Worm (Caenorhabditis elegans) whole organism, L2 larva: ENCODE data around the gene clec-173.
A peak's percentile ranks its signal among the peaks of the same experiment; 100 is the strongest.

ENCODE experiments used
- C34F6.9 ChIP-seq: fragments of 150-350 bp; optimal IDR thresholded peaks from 2 replicates; lab custom pipeline; 2014; ENCODE audit warnings: missing biosample characterization, missing genetic modification characterization
- F13H6.1 ChIP-seq: sonication (generic microtip); optimal IDR thresholded peaks from 2 replicates; lab custom pipeline; 2016; ENCODE audit warnings: missing genetic modification characterization, missing compliant biosample characterization
- Y55F3AM.14 ChIP-seq: fragments of 200-800 bp; sonication (Bioruptor generic); optimal IDR thresholded peaks from 2 replicates; lab custom pipeline; 2018; ENCODE audit warnings: mild to moderate bottlenecking, missing genetic modification characterization, missing compliant biosample characterization
- ZK546.5 ChIP-seq: sonication (generic microtip); optimal IDR thresholded peaks from 2 replicates; lab custom pipeline; 2017; ENCODE audit warnings: missing biosample characterization, missing genetic modification characterization
- alr-1 ChIP-seq: fragments of 150-350 bp; optimal IDR thresholded peaks from 2 replicates; lab custom pipeline; 2014; ENCODE audit warnings: missing biosample characterization, missing genetic modification characterization
- aly-2 ChIP-seq: fragments of 150-350 bp; optimal IDR thresholded peaks from 2 replicates; lab custom pipeline; 2014; ENCODE audit warnings: missing biosample characterization, missing genetic modification characterization
- blmp-1 ChIP-seq: sonication (generic microtip); optimal IDR thresholded peaks from 2 replicates; lab custom pipeline; 2017; ENCODE audit warnings: missing genetic modification characterization, mild to moderate bottlenecking, missing compliant biosample characterization, antibody characterized with exemption, moderate library complexity; ENCODE audit not compliant: insufficient read depth
- ceh-16 ChIP-seq: fragments of 150-350 bp; optimal IDR thresholded peaks from 2 replicates; lab custom pipeline; 2014; ENCODE audit warnings: missing biosample characterization, missing genetic modification characterization
- ceh-82 ChIP-seq: fragments of 150-350 bp; optimal IDR thresholded peaks from 2 replicates; lab custom pipeline; 2014; ENCODE audit warnings: missing biosample characterization, missing genetic modification characterization
- crh-2 ChIP-seq: sonication (generic microtip); optimal IDR thresholded peaks from 2 replicates; lab custom pipeline; 2017; ENCODE audit warnings: missing biosample characterization, missing genetic modification characterization
- elt-1 ChIP-seq: fragments of 150-350 bp; optimal IDR thresholded peaks from 2 replicates; lab custom pipeline; 2014; ENCODE audit warnings: missing biosample characterization, missing genetic modification characterization
- elt-3 ChIP-seq: sonication (generic microtip); optimal IDR thresholded peaks from 2 replicates; lab custom pipeline; 2017; ENCODE audit warnings: missing biosample characterization, missing genetic modification characterization
- fos-1 ChIP-seq: fragments of 150-350 bp; optimal IDR thresholded peaks from 2 replicates; lab custom pipeline; 2014; ENCODE audit warnings: missing biosample characterization, missing genetic modification characterization
- lin-11 ChIP-seq: fragments of 150-350 bp; sonication (generic microtip); optimal IDR thresholded peaks from 2 replicates; lab custom pipeline; 2014; ENCODE audit warnings: missing biosample characterization, missing genetic modification characterization, inconsistent platforms, mixed read lengths
- lin-13 ChIP-seq: fragments of 150-350 bp; optimal IDR thresholded peaks from 2 replicates; lab custom pipeline; 2014; ENCODE audit warnings: missing biosample characterization, missing genetic modification reagents, missing genetic modification characterization
- mbf-1 ChIP-seq: sonication (generic microtip); optimal IDR thresholded peaks from 2 replicates; lab custom pipeline; 2017; ENCODE audit warnings: missing biosample characterization, missing genetic modification characterization
- mdl-1 ChIP-seq, 2 experiments: fragments of 150-350 bp in 1 of 2; sonication (generic microtip) in 1 of 2; optimal IDR thresholded peaks; 2 replicates each; lab custom pipeline; 2017; ENCODE audit warnings: missing biosample characterization in 2 of 2, missing genetic modification characterization in 2 of 2
- nhr-10 ChIP-seq: sonication (generic microtip); optimal IDR thresholded peaks from 2 replicates; lab custom pipeline; 2017; ENCODE audit warnings: missing biosample characterization, missing genetic modification characterization
- nhr-11 ChIP-seq: fragments of 150-350 bp; optimal IDR thresholded peaks from 2 replicates; lab custom pipeline; 2014; ENCODE audit warnings: missing biosample characterization, missing genetic modification characterization
- nhr-12 ChIP-seq: fragments of 150-350 bp; optimal IDR thresholded peaks from 2 replicates; lab custom pipeline; 2014; ENCODE audit warnings: missing biosample characterization, missing genetic modification characterization
- nhr-129 ChIP-seq: fragments of 150-350 bp; optimal IDR thresholded peaks from 2 replicates; lab custom pipeline; 2014; ENCODE audit warnings: missing biosample characterization, missing genetic modification characterization
- nhr-21 ChIP-seq: fragments of 150-350 bp; optimal IDR thresholded peaks from 2 replicates; lab custom pipeline; 2014; ENCODE audit warnings: missing biosample characterization, missing genetic modification characterization
- nhr-25 ChIP-seq: fragments of 150-350 bp; sonication (generic microtip); optimal IDR thresholded peaks from 3 replicates; lab custom pipeline; 2014; ENCODE audit warnings: missing biosample characterization, missing genetic modification characterization
- nhr-77 ChIP-seq: fragments of 150-350 bp; optimal IDR thresholded peaks from 2 replicates; lab custom pipeline; 2014; ENCODE audit warnings: missing biosample characterization, missing genetic modification characterization
- peb-1 ChIP-seq: fragments of 150-350 bp; optimal IDR thresholded peaks from 2 replicates; lab custom pipeline; 2014; ENCODE audit warnings: missing biosample characterization, missing genetic modification characterization
- sem-4 ChIP-seq: fragments of 150-350 bp; optimal IDR thresholded peaks from 2 replicates; lab custom pipeline; 2014; ENCODE audit warnings: missing biosample characterization, missing genetic modification reagents, missing genetic modification characterization
- skn-1 ChIP-seq: sonication (generic microtip); optimal IDR thresholded peaks from 2 replicates; lab custom pipeline; 2017; ENCODE audit warnings: missing biosample characterization, missing genetic modification characterization
- sma-3 ChIP-seq: sonication (generic microtip); optimal IDR thresholded peaks from 2 replicates; lab custom pipeline; 2016; ENCODE audit warnings: missing genetic modification reagents, missing genetic modification characterization, missing compliant biosample characterization
- unc-39 ChIP-seq: fragments of 150-350 bp; optimal IDR thresholded peaks from 2 replicates; lab custom pipeline; 2014; ENCODE audit warnings: missing biosample characterization, missing genetic modification characterization
- unc-62 ChIP-seq: fragments of 150-350 bp; optimal IDR thresholded peaks from 2 replicates; lab custom pipeline; 2014; ENCODE audit warnings: missing biosample characterization, missing genetic modification reagents, missing genetic modification characterization
- zag-1 ChIP-seq: fragments of 150-350 bp; optimal IDR thresholded peaks from 2 replicates; lab custom pipeline; 2014; ENCODE audit warnings: missing biosample characterization, missing genetic modification characterization
- ztf-1 ChIP-seq: fragments of 200-800 bp; sonication (Bioruptor generic); conservative IDR thresholded peaks from 2 replicates; pipeline ENCODE4 v1.3.6; 2022; ENCODE audit warnings: missing genetic modification characterization, missing compliant biosample characterization
- ztf-11 ChIP-seq: sonication (generic microtip); optimal IDR thresholded peaks from 2 replicates; lab custom pipeline; 2017; ENCODE audit warnings: missing biosample characterization, missing genetic modification characterization
- ztf-4 ChIP-seq: fragments of 150-350 bp; optimal IDR thresholded peaks from 2 replicates; lab custom pipeline; 2014; ENCODE audit warnings: missing biosample characterization, missing genetic modification characterization

The clec-173 gene

ce11 chrIV:3294553-3295185 is 27.2 kb upstream of the clec-173 start, which contains the start of gene W08E12.7 (continued):
- TF ChIP-seq F13H6.1: peak; percentile 90
- peak; percentile 97 for TF ChIP-seq crh-2 (tag; lab: Kevin White, UChicago)
- peak; percentile 54 for TF ChIP-seq ZK546.5
- peak; percentile 93 for TF ChIP-seq sem-4
- TF ChIP-seq nhr-11 (tag; lab: Kevin White, UChicago): no peak
- peak; percentile 77 for TF ChIP-seq nhr-77 (tag; lab: Kevin White, UChicago)
- peak; percentile 71 for TF ChIP-seq lin-11 (tag; lab: Kevin White, UChicago)
- peak; percentile 95 for TF ChIP-seq fos-1 (tag; lab: Kevin White, UChicago)
- TF ChIP-seq aly-2 (tag; lab: Kevin White, UChicago): no peak
- TF ChIP-seq nhr-21: peak; percentile 90
- TF ChIP-seq unc-39 (tag; lab: Kevin White, UChicago): no peak
- TF ChIP-seq elt-3: no peak
- peak; percentile 82 for TF ChIP-seq zag-1
- no peak for TF ChIP-seq ceh-16
- no peak for TF ChIP-seq elt-1

ce11 chrIV:3293800-3294493 is 26.5 kb upstream of the clec-173 start:
- TF ChIP-seq peb-1 (tag; lab: Kevin White, UChicago): no peak
- no peak for TF ChIP-seq ztf-11

DNA sequence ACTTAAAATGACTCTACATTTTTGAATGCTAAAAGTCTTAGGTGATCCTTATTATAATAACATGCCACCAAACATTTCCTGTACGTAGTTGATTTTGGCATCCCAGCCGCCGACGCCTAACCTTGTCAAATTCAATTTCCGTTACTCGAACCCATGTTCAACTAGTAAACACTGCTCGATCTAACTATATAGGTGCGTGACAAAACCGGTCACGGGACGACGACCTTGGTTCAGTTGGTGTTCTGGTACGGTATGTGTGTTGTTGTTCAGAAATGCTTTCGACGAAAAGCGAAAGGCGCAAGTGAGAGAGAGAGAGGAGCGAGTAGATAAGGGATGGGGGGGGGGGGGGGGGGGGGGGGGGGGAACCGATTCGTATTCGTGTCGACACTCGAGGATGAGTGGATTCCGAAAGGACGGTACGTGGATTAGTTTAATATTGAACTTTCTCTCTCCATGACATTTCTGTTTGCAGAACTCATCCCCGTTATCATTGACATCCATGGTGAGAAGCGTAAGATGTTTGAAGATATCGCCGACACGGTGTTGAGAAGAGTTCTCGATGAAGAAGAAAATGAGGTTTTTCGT is 24.6 kb upstream of the clec-173 start, which contains the start of gene W08E12.8:
Gene W08E12.8 (plus strand): TSS at position 395 of the 585 bp plus-strand sequence.
- TF ChIP-seq elt-1 (no peak), nhr-21 (no peak), alr-1 (tag; lab: Kevin White, UChicago) (no peak), skn-1 (tag; lab: Kevin White, UChicago) (no peak), ceh-82 (no peak), ztf-11 (no peak), nhr-10 (tag; lab: Kevin White, UChicago) (no peak), nhr-77 (tag; lab: Kevin White, UChicago) (no peak), C34F6.9 (tag; lab: Kevin White, UChicago) (no peak), mbf-1 (tag; lab: Kevin White, UChicago) (no peak), blmp-1 (tag; lab: Kevin White, UChicago) (no peak), ceh-16 (no peak), nhr-129 (tag; lab: Kevin White, UChicago) (no peak), nhr-25 (tag; lab: Kevin White, UChicago) (no peak)

DNA sequence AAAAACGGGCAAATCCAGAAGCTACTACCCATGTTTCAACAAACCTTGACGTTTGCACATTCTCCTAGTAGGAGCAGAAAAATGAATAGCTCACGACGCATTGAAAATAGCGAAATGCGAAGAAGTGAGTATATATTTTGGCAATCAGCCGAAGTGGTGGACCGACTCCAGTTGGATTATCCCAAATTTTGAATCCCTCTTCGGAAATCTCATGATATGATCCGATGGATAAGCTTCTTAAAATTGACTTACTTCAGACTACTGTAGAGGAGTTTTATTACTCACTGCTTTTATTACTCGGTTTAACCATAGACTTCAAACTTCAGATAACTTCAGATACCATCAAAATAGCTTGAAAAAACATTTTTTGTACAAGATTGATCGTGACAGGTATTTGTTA is 21.8 kb upstream of the clec-173 start, which contains the start of gene gcy-23:
Gene gcy-23 (minus strand): TSS at position 101 of the 400 bp plus-strand sequence.
- TF ChIP-seq elt-1: no peak
- no peak for TF ChIP-seq mdl-1 (tag; optimal IDR thresholded peaks at IDR 0.05; lab: Kevin White, UChicago)
- TF ChIP-seq ZK546.5: no peak
- no peak for TF ChIP-seq lin-13
- no peak for TF ChIP-seq ztf-4 (tag; lab: Kevin White, UChicago)
- TF ChIP-seq nhr-21: no peak
- no peak for TF ChIP-seq Y55F3AM.14
- TF ChIP-seq ceh-16: no peak
- no peak for TF ChIP-seq nhr-12 (tag; lab: Kevin White, UChicago)
- no peak for TF ChIP-seq sma-3 (GFP tag; lab: Kevin White, UChicago)
- no peak for TF ChIP-seq nhr-10 (tag; lab: Kevin White, UChicago)
- TF ChIP-seq lin-11 (tag; lab: Kevin White, UChicago): no peak

DNA sequence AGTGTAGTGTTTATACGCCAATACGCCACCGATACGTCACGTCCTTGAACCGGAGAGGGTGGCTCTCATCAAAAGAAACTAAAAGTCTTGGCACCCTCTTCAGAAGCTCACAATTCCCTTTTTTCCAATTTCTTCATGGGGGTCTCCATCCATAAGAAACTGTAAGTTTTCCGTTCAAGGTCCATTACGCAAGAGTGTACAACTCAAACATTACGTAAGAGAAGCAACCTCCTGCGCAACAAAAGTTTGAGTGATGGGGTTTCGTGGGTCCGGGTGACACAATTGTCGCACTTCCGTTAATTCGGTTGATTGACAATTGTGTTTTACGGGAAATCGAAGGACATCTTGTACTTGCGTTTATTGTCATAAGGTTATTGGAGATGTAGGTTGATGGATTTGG is 11.3 kb upstream of the clec-173 start:
- TF ChIP-seq zag-1 (no peak), ztf-11 (no peak), unc-62 (GFP tag; lab: Kevin White, UChicago) (no peak), unc-39 (tag; lab: Kevin White, UChicago) (no peak), nhr-11 (tag; lab: Kevin White, UChicago) (no peak), ceh-16 (no peak), fos-1 (tag; lab: Kevin White, UChicago) (no peak), ztf-1 (no peak), sma-3 (GFP tag; lab: Kevin White, UChicago) (no peak)
